Worm (Caenorhabditis elegans): Measurements from ENCODE around the gene C42C1.9.

The C42C1.9 gene

DNA sequence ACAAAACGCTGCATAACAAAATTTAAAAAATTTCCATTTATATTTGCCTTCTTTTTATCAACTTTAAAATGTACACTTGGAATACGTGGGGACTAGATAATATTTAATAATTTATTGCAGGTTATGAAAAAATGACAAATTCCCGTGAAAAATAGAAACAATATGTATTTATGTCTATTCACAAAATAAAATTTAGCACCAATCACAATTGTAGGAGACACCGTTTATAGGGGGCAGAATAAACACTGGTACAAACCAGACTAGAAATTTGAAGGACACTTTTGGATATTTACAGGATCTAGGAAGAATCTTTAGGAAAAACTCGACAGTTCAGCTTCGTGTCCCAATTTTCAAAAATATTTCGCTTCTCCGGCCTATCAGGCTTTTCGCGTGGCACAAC lies 18.9 kb upstream of the C42C1.9 start, which contains the start of gene C42C1.3:
Gene C42C1.3, minus strand, starts transcription at position 101 of the 400 bp plus-strand sequence.
- TF ChIP-seq aha-1 (tag) (peak; percentile 9), mes-2 (tag; optimal IDR thresholded peaks at IDR 0.05; ENCODE audit: poor library complexity, severe bottlenecking) (no peak), ctbp-1 (GFP tag; IDR thresholded peaks at IDR 0.05) (no peak)

DNA sequence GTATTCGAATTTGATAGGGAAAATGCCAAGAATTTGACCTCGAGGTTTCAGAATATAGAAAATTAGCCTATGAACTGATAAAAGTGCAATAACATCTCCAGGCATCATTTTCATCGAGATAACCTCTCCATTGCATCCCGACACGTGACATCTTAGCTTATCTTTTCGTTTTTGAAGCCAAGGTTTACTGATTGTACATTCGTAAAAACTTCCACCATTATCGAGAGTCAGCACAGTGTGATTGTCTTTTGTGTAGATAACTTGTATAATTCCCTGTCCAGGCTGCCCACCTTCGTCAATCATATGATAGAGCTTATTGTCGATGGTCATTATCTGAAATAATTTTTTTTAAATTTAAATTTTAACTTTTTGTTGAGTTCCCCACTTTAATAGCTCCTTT lies 14.9 kb upstream of the C42C1.9 start:
- TF ChIP-seq T20F7.1 (GFP tag; optimal IDR thresholded peaks at IDR 0.05), result no peak

DNA sequence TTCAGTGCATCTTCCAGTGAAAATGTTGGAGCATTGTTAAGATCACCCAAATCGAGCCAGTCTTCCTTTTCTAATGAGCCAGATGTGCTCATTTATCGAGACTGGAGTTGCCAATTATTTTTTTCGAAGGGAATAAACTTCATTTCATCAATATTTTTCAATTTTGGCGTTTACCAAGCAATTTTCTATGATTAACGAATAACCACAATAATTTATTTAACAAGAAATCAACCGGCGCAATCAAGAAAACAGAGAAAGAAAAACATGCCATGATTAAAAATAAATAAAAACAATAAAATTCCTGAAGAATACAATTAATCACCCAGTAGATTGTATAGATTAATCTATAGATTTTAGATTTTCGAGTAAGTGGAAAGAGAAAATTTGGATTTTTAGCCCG lies 13.4 kb upstream of the C42C1.9 start, which contains the start of gene vps-8:
Gene vps-8, minus strand, starts transcription at position 101 of the 400 bp plus-strand sequence.
- TF ChIP-seq ztf-11 (tag; optimal IDR thresholded peaks at IDR 0.05) (no peak), lin-38 (GFP tag; IDR thresholded peaks at IDR 0.05) (no peak)

DNA sequence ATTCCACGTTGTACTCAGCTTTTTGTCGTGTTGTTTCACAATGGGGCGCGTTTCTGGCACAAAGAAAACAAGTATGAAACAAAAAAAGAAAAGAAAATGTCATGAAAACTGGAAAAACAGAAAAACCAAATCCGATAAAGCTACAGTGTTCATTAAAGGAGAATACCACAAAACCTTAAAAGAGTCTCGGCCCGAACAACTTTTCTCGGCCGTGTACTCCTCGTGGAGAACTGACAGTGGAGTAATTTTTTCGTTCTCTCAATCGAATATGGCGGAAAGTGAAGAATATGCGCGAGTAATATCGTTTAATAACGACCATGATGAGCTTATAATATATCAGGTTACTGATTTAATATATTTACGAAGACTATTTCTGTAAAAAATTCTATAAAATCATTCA lies 10.7 kb upstream of the C42C1.9 start, which contains the start of the genes tag-335 and vkmt-1:
Gene tag-335, minus strand, starts transcription at position 88 of the 400 bp plus-strand sequence.
Gene vkmt-1, plus strand, starts transcription at position 219 of the 400 bp plus-strand sequence.
- no peak for TF ChIP-seq hlh-11 (tag; optimal IDR thresholded peaks at IDR 0.05)
- peak in 1 of 2 experiments; percentile 84 for TF ChIP-seq unc-62 (GFP tag; optimal IDR thresholded peaks at IDR 0.05 in 1 of 2)
- TF ChIP-seq unc-62 (tag; optimal IDR thresholded peaks at IDR 0.05), result no peak
- no peak for TF ChIP-seq nhr-41 (GFP tag; IDR thresholded peaks at IDR 0.05)
- TF ChIP-seq ceh-82 (tag; optimal IDR thresholded peaks at IDR 0.05), result no peak
- TF ChIP-seq nhr-11 (tag; optimal IDR thresholded peaks at IDR 0.05), result no peak
- no peak for TF ChIP-seq zip-2 (tag; optimal IDR thresholded peaks at IDR 0.05)
- TF ChIP-seq Y75B8A.6 (GFP tag; IDR thresholded peaks at IDR 0.05), result no peak
- TF ChIP-seq pha-4 (GFP tag; IDR thresholded peaks at IDR 0.05), result no peak
- TF ChIP-seq pha-4 (tag; optimal IDR thresholded peaks at IDR 0.05), result no peak
- TF ChIP-seq nhr-76 (tag; optimal IDR thresholded peaks at IDR 0.05), result no peak
- TF ChIP-seq dmd-6 (GFP tag; IDR thresholded peaks at IDR 0.05), result no peak
- TF ChIP-seq nhr-6 (tag; optimal IDR thresholded peaks at IDR 0.05), result peak; percentile 20
- TF ChIP-seq F37D6.2 (tag; optimal IDR thresholded peaks at IDR 0.05), result no peak
- no peak for TF ChIP-seq daf-12 (tag; optimal IDR thresholded peaks at IDR 0.05)
- no peak for TF ChIP-seq R02D3.7 (tag; optimal IDR thresholded peaks at IDR 0.05)
- TF ChIP-seq saeg-2 (GFP tag; IDR thresholded peaks at IDR 0.05), result no peak
- no peak for TF ChIP-seq ceh-44 (GFP tag; IDR thresholded peaks at IDR 0.05)
- no peak for TF ChIP-seq attf-4 (tag; optimal IDR thresholded peaks at IDR 0.05)
- TF ChIP-seq unc-130 (GFP tag; optimal IDR thresholded peaks at IDR 0.05), result peak; percentile 50
- TF ChIP-seq zip-11 (GFP tag; IDR thresholded peaks at IDR 0.05), result no peak
- TF ChIP-seq lsy-2 (tag; optimal IDR thresholded peaks at IDR 0.05), result peak in 1 of 2 experiments; percentile 72
- TF ChIP-seq snpc-1.2 (GFP tag; IDR thresholded peaks at IDR 0.05), result no peak
- TF ChIP-seq hif-1 (tag; optimal IDR thresholded peaks at IDR 0.05), result peak in 1 of 2 experiments; percentile 11
- TF ChIP-seq spr-1 (tag; optimal IDR thresholded peaks at IDR 0.05), result no peak
- TF ChIP-seq skn-1 (tag; optimal IDR thresholded peaks at IDR 0.05), result no peak
- TF ChIP-seq hmg-1.1 (GFP tag; IDR thresholded peaks at IDR 0.05), result no peak
- no peak for TF ChIP-seq fos-1 (tag; optimal IDR thresholded peaks at IDR 0.05)
- TF ChIP-seq mep-1 (tag; optimal IDR thresholded peaks at IDR 0.05), result no peak
- TF ChIP-seq zag-1 (tag; optimal IDR thresholded peaks at IDR 0.05), result no peak
- no peak for TF ChIP-seq arid-1 (GFP tag; conservative IDR thresholded peaks at IDR 0.05)
- no peak for TF ChIP-seq fkh-10 (GFP tag; optimal IDR thresholded peaks at IDR 0.05)
- no peak for TF ChIP-seq pqm-1 (tag; optimal IDR thresholded peaks at IDR 0.05)
- TF ChIP-seq dmd-9 (GFP tag; IDR thresholded peaks at IDR 0.05), result no peak
- TF ChIP-seq lin-1 (GFP tag; IDR thresholded peaks at IDR 0.05), result no peak
- TF ChIP-seq mes-2 (tag; optimal IDR thresholded peaks at IDR 0.05; ENCODE audit: poor library complexity, severe bottlenecking), result peak; percentile 88
- no peak for TF ChIP-seq set-16 (GFP tag; IDR thresholded peaks at IDR 0.05)
- TF ChIP-seq lin-29 (GFP tag; IDR thresholded peaks at IDR 0.05), result no peak

Data from whole organism, L4 larva.